Worm (Caenorhabditis elegans) whole organism, L4/young adult: ENCODE results near the gene pals-16.

ENCODE experiments used
- W03F9.2 ChIP-seq: fragments of 150-350 bp; optimal IDR thresholded peaks from 2 replicates; lab custom pipeline; 2014; ENCODE audit warnings: missing biosample characterization, missing genetic modification characterization
- dao-5 ChIP-seq: sonication (generic microtip); optimal IDR thresholded peaks from 2 replicates; lab custom pipeline; 2016; ENCODE audit warnings: missing genotype, missing genetic modification characterization, moderate library complexity, missing compliant biosample characterization
- him-1 ChIP-seq: sonication (generic microtip); optimal IDR thresholded peaks from 2 replicates; lab custom pipeline; 2016; ENCODE audit warnings: missing genotype, missing genetic modification reagents, missing genetic modification characterization, missing compliant biosample characterization

ce11 chrIII:1389988-1390387, 9.8 kb upstream of the pals-16 start:
- TF ChIP-seq him-1, result no peak
- no peak for TF ChIP-seq dao-5 (tag; lab: Kevin White, UChicago)
- TF ChIP-seq W03F9.2 (tag; lab: Kevin White, UChicago), result no peak
